Fruit fly (Drosophila melanogaster): ENCODE data around the gene Fer2LCH.

dm6 chr3R:30416765-30417274 is 29.2 kb downstream of the Fer2LCH start:
- TF ChIP-seq sv (GFP tag; optimal IDR thresholded peaks at IDR 0.05), result no peak
- no peak for TF ChIP-seq dl (GFP tag; optimal IDR thresholded peaks at IDR 0.05; ENCODE audit: insufficient read depth in 1 of 2, partially characterized antibody in 2 of 2)
- no peak for TF ChIP-seq br (GFP tag; optimal IDR thresholded peaks at IDR 0.05)
- no peak for TF ChIP-seq lola (GFP tag; optimal IDR thresholded peaks at IDR 0.05)
- no peak for TF ChIP-seq usp (GFP tag; optimal IDR thresholded peaks at IDR 0.05)
- TF ChIP-seq Jra (GFP tag; optimal IDR thresholded peaks at IDR 0.05), result no peak

Data from whole organism, wandering third instar larva.